Fruit fly (Drosophila melanogaster) whole organism, embryonic: ENCODE results near the gene CG17344.

Experiments
- Blimp-1 ChIP-seq: fragments of 200-800 bp; sonication (Bioruptor generic); optimal IDR thresholded peaks from 3 replicates; lab custom pipeline; 2018; ENCODE audit warnings: missing biosample characterization, missing genetic modification characterization, mild to moderate bottlenecking, moderate library complexity, missing genetic modification reagents
- CG12769 ChIP-seq: fragments of 200-800 bp; sonication (Bioruptor generic); optimal IDR thresholded peaks from 2 replicates; lab custom pipeline; 2019; ENCODE audit warnings: missing biosample characterization, mild to moderate bottlenecking, missing genetic modification characterization, moderate library complexity
- CG13424 ChIP-seq: fragments of 200-800 bp; sonication (Bioruptor generic); optimal IDR thresholded peaks from 2 replicates; lab custom pipeline; 2019; ENCODE audit warnings: missing biosample characterization, mild to moderate bottlenecking, missing genetic modification characterization, moderate library complexity
- CG13624 ChIP-seq: fragments of 200-800 bp; sonication (Bioruptor generic); optimal IDR thresholded peaks from 2 replicates; lab custom pipeline; 2016; ENCODE audit warnings: missing biosample characterization, missing genetic modification characterization
- CG15073 ChIP-seq: fragments of 200-800 bp; sonication (Bioruptor generic); optimal IDR thresholded peaks from 2 replicates; lab custom pipeline; 2016; ENCODE audit warnings: missing biosample characterization, missing genetic modification characterization
- CG2712 ChIP-seq: fragments of 200-800 bp; optimal IDR thresholded peaks from 3 replicates; lab custom pipeline; 2019; ENCODE audit warnings: missing biosample characterization, mild to moderate bottlenecking, missing genetic modification characterization, moderate library complexity
- CG32532 ChIP-seq: fragments of 200-800 bp; sonication (Bioruptor generic); IDR thresholded peaks from 2 replicates; pipeline ENCODE4 v1.3.6; 2022; ENCODE audit warnings: missing biosample characterization, missing genetic modification characterization
- CG3281 ChIP-seq: fragments of 200-800 bp; sonication (Bioruptor generic); optimal IDR thresholded peaks from 3 replicates; lab custom pipeline; 2017; ENCODE audit warnings: missing biosample characterization, mild to moderate bottlenecking, missing genetic modification characterization
- CG4404 ChIP-seq: fragments of 200-800 bp; sonication (Bioruptor generic); IDR thresholded peaks from 2 replicates; pipeline ENCODE4 v1.3.6; 2022; ENCODE audit warnings: missing biosample characterization, missing genetic modification characterization
- CG4424 ChIP-seq: fragments of 200-800 bp; sonication (Bioruptor generic); optimal IDR thresholded peaks from 3 replicates; lab custom pipeline; 2016; ENCODE audit warnings: missing biosample characterization, missing genetic modification characterization
- CG8388 ChIP-seq: fragments of 200-800 bp; sonication (Bioruptor generic); optimal IDR thresholded peaks from 2 replicates; lab custom pipeline; 2019; ENCODE audit warnings: missing biosample characterization, mild to moderate bottlenecking, missing genetic modification characterization, moderate library complexity
- CG9797 ChIP-seq: fragments of 200-800 bp; sonication (Bioruptor generic); optimal IDR thresholded peaks from 3 replicates; lab custom pipeline; 2018; ENCODE audit warnings: missing biosample characterization, mild to moderate bottlenecking, missing genetic modification characterization
- CrebB ChIP-seq: fragments of 200-800 bp; sonication (Bioruptor generic); optimal IDR thresholded peaks from 3 replicates; lab custom pipeline; 2018; ENCODE audit warnings: missing biosample characterization, mild to moderate bottlenecking, missing genetic modification characterization
- D19B ChIP-seq: fragments of 200-800 bp; sonication (Bioruptor generic); optimal IDR thresholded peaks from 2 replicates; lab custom pipeline; 2017; ENCODE audit warnings: missing biosample characterization, mild to moderate bottlenecking, missing genetic modification characterization
- Dip2 ChIP-seq: fragments of 200-800 bp; sonication (Bioruptor generic); IDR thresholded peaks from 2 replicates; pipeline ENCODE4 v1.3.6; 2022; ENCODE audit warnings: missing biosample characterization, missing genetic modification characterization
- Fer3 ChIP-seq: fragments of 200-800 bp; sonication (Bioruptor generic); optimal IDR thresholded peaks from 2 replicates; lab custom pipeline; 2018; ENCODE audit warnings: missing biosample characterization, mild to moderate bottlenecking, missing genetic modification characterization, moderate library complexity
- GATAe ChIP-seq: fragments of 200-800 bp; sonication (Bioruptor generic); conservative IDR thresholded peaks from 2 replicates; pipeline ENCODE4 v1.3.6; 2022; ENCODE audit warnings: missing biosample characterization, missing genetic modification characterization
- Hr3 ChIP-seq: fragments of 200-800 bp; sonication (Bioruptor generic); optimal IDR thresholded peaks from 3 replicates; lab custom pipeline; 2016; ENCODE audit warnings: missing biosample characterization, missing genetic modification characterization
- Hr39 ChIP-seq: fragments of >200 bp; optimal IDR thresholded peaks from 2 replicates; lab custom pipeline; 2017
- Hr51 ChIP-seq, 2 experiments: fragments of 200-800 bp; sonication (Bioruptor generic); optimal IDR thresholded peaks; 2 replicates in 1 of 2; 3 replicates in 1 of 2; lab custom pipeline; 2016 to 2018; ENCODE audit warnings: missing biosample characterization in 2 of 2, missing genetic modification characterization in 2 of 2, mild to moderate bottlenecking in 1 of 2, moderate library complexity in 1 of 2
- Kr ChIP-seq: fragments of 200-800 bp; sonication (Bioruptor generic); optimal IDR thresholded peaks from 2 replicates; lab custom pipeline; 2017; ENCODE audit warnings: missing biosample characterization, mild to moderate bottlenecking, missing genetic modification characterization
- Mad ChIP-seq: fragments of 200-800 bp; sonication (Bioruptor generic); optimal IDR thresholded peaks from 2 replicates; lab custom pipeline; 2016; ENCODE audit warnings: missing biosample characterization, missing genetic modification characterization
- Meics ChIP-seq: fragments of 200-800 bp; sonication (Bioruptor generic); optimal IDR thresholded peaks from 2 replicates; lab custom pipeline; 2017; ENCODE audit warnings: missing biosample characterization, mild to moderate bottlenecking, missing genetic modification characterization
- Nf-YB ChIP-seq: fragments of 200-800 bp; sonication (Bioruptor generic); optimal IDR thresholded peaks from 3 replicates; lab custom pipeline; 2019; ENCODE audit warnings: missing biosample characterization, mild to moderate bottlenecking, missing genetic modification characterization, moderate library complexity
- Ptx1 ChIP-seq: fragments of 200-800 bp; sonication (Bioruptor generic); IDR thresholded peaks from 2 replicates; pipeline ENCODE4 v1.3.6; 2022; ENCODE audit warnings: missing biosample characterization, missing genetic modification characterization
- Rfx ChIP-seq: fragments of 200-800 bp; sonication (Bioruptor generic); IDR thresholded peaks from 2 replicates; pipeline ENCODE4 v1.3.6; 2022; ENCODE audit warnings: missing biosample characterization, missing genetic modification characterization
- Sox102F ChIP-seq: fragments of 200-800 bp; sonication (Bioruptor generic); optimal IDR thresholded peaks from 2 replicates; lab custom pipeline; 2018; ENCODE audit warnings: missing biosample characterization, mild to moderate bottlenecking, missing genetic modification characterization, moderate library complexity
- Sry-β ChIP-seq: fragments of 200-800 bp; sonication (Bioruptor generic); optimal IDR thresholded peaks from 2 replicates; lab custom pipeline; 2018; ENCODE audit warnings: missing biosample characterization, mild to moderate bottlenecking, missing genetic modification characterization, moderate library complexity
- YL-1 ChIP-seq: fragments of 200-800 bp; sonication (Bioruptor generic); optimal IDR thresholded peaks from 3 replicates; lab custom pipeline; 2017; ENCODE audit warnings: missing biosample characterization, mild to moderate bottlenecking, missing genetic modification characterization
- ase ChIP-seq: fragments of 200-800 bp; sonication (Bioruptor generic); IDR thresholded peaks from 3 replicates; pipeline ENCODE4 v1.3.6; 2022; ENCODE audit warnings: missing biosample characterization, missing genetic modification characterization
- ash1 ChIP-seq: fragments of 200-800 bp; sonication (Bioruptor generic); optimal IDR thresholded peaks from 2 replicates; lab custom pipeline; 2018; ENCODE audit warnings: missing biosample characterization, mild to moderate bottlenecking, missing genetic modification characterization
- bab2 ChIP-seq: fragments of 200-800 bp; sonication (Bioruptor generic); optimal IDR thresholded peaks from 2 replicates; lab custom pipeline; 2016; ENCODE audit warnings: missing biosample characterization, missing genetic modification characterization
- cad ChIP-seq: fragments of >200 bp; optimal IDR thresholded peaks from 2 replicates; lab custom pipeline; 2017; ENCODE audit warnings: missing biosample characterization, missing genetic modification characterization
- chinmo ChIP-seq: fragments of 200-800 bp; sonication (Bioruptor generic); IDR thresholded peaks from 4 replicates; pipeline ENCODE4 v1.3.6; 2022; ENCODE audit warnings: missing biosample characterization, missing genetic modification characterization; ENCODE audit not compliant: partially characterized antibody
- ci ChIP-seq: fragments of 200-800 bp; sonication (Bioruptor generic); IDR thresholded peaks from 3 replicates; pipeline ENCODE4 v1.3.6; 2022; ENCODE audit warnings: missing biosample characterization, missing genetic modification characterization
- crol ChIP-seq: fragments of 200-800 bp; sonication (Bioruptor generic); IDR thresholded peaks from 2 replicates; pipeline ENCODE4 v1.3.6; 2022; ENCODE audit warnings: missing biosample characterization, missing genetic modification characterization
- disco-r ChIP-seq: fragments of 200-800 bp; sonication (Bioruptor generic); optimal IDR thresholded peaks from 2 replicates; lab custom pipeline; 2016; ENCODE audit warnings: missing biosample characterization, missing genetic modification characterization
- emc ChIP-seq: fragments of 200-800 bp; sonication (Bioruptor generic); optimal IDR thresholded peaks from 2 replicates; lab custom pipeline; 2016; ENCODE audit warnings: missing biosample characterization, missing genetic modification characterization
- gem ChIP-seq: fragments of 200-800 bp; sonication (Bioruptor generic); optimal IDR thresholded peaks from 2 replicates; lab custom pipeline; 2019; ENCODE audit warnings: missing biosample characterization, mild to moderate bottlenecking, missing genetic modification characterization, moderate library complexity
- insv ChIP-seq, 2 experiments: fragments of 200-800 bp; sonication (Bioruptor generic); optimal IDR thresholded peaks; 3 replicates each; lab custom pipeline; 2016 to 2018; ENCODE audit warnings: missing biosample characterization in 2 of 2, missing genetic modification characterization in 2 of 2
- luna ChIP-seq: fragments of 200-800 bp; sonication (Bioruptor generic); optimal IDR thresholded peaks from 2 replicates; lab custom pipeline; 2016; ENCODE audit warnings: missing biosample characterization, missing genetic modification characterization
- mld ChIP-seq: fragments of 200-800 bp; sonication (Bioruptor generic); IDR thresholded peaks from 3 replicates; pipeline ENCODE4 v1.3.6; 2022; ENCODE audit warnings: missing biosample characterization, missing genetic modification characterization; ENCODE audit not compliant: partially characterized antibody
- nerfin-2 ChIP-seq: fragments of 200-800 bp; sonication (Bioruptor generic); IDR thresholded peaks from 2 replicates; pipeline ENCODE4 v1.3.6; 2022; ENCODE audit warnings: missing biosample characterization, missing genetic modification characterization; ENCODE audit not compliant: partially characterized antibody
- odd ChIP-seq: fragments of 200-800 bp; sonication (Bioruptor generic); optimal IDR thresholded peaks from 2 replicates; lab custom pipeline; 2017; ENCODE audit warnings: missing biosample characterization, mild to moderate bottlenecking, missing genetic modification characterization
- phol ChIP-seq: fragments of 200-800 bp; sonication (Bioruptor generic); optimal IDR thresholded peaks from 3 replicates; lab custom pipeline; 2018; ENCODE audit warnings: missing biosample characterization, mild to moderate bottlenecking, missing genetic modification characterization, moderate library complexity
- pzg ChIP-seq: fragments of 200-800 bp; sonication (Bioruptor generic); optimal IDR thresholded peaks from 3 replicates; lab custom pipeline; 2018; ENCODE audit warnings: missing biosample characterization, mild to moderate bottlenecking, missing genetic modification characterization, moderate library complexity
- rib ChIP-seq: fragments of 200-800 bp; sonication (Bioruptor generic); IDR thresholded peaks from 2 replicates; pipeline ENCODE4 v1.3.6; 2022; ENCODE audit warnings: missing biosample characterization, missing genetic modification characterization
- sisA ChIP-seq: fragments of 200-800 bp; sonication (Bioruptor generic); IDR thresholded peaks from 2 replicates; pipeline ENCODE4 v1.3.6; 2022; ENCODE audit warnings: missing biosample characterization, missing genetic modification characterization
- sqz ChIP-seq: fragments of 200-800 bp; sonication (Bioruptor generic); optimal IDR thresholded peaks from 3 replicates; lab custom pipeline; 2018; ENCODE audit warnings: missing biosample characterization, mild to moderate bottlenecking, missing genetic modification characterization
- zen ChIP-seq: fragments of 200-800 bp; sonication (Bioruptor generic); optimal IDR thresholded peaks from 3 replicates; lab custom pipeline; 2018; ENCODE audit warnings: missing biosample characterization, mild to moderate bottlenecking, missing genetic modification characterization, moderate library complexity

The CG17344 gene

dm6 chr2L:19135955-19136677 is 34.3 kb downstream of the CG17344 start (continued):
- TF ChIP-seq Mad (GFP tag; lab: Kevin White, UChicago) (no peak), YL-1 (no peak), CG8388 (peak; percentile 35), sqz (no peak), Rfx (GFP tag; lab: Robert Waterston, UW) (no peak), Sry-β (GFP tag; lab: Kevin White, UChicago) (no peak), Sox102F (peak; percentile 30), CG2712 (tag; lab: Kevin White, UChicago) (peak; percentile 50), Fer3 (tag; lab: Kevin White, UChicago) (no peak), cad (GFP tag; lab: Kevin White, UChicago) (no peak), pzg (no peak), ci (no peak), luna (GFP tag; lab: Kevin White, UChicago) (no peak), CG9797 (GFP tag; lab: Kevin White, UChicago) (no peak), Hr3 (GFP tag; lab: Kevin White, UChicago) (no peak), insv (GFP tag; optimal IDR thresholded peaks at IDR 0.05; lab: Kevin White, UChicago) (no peak), CG32532 (GFP tag; lab: Robert Waterston, UW) (no peak), Kr (no peak), sisA (no peak), nerfin-2 (GFP tag; lab: Robert Waterston, UW) (no peak), rib (GFP tag; lab: Robert Waterston, UW) (0 out of 2 replicates have a peak, but pooled peaks have one; percentile 19), GATAe (GFP tag; lab: Robert Waterston, UW) (no peak), Nf-YB (GFP tag; lab: Kevin White, UChicago) (no peak), Blimp-1 (GFP tag; lab: Kevin White, UChicago) (peak; percentile 28), phol (tag; lab: Kevin White, UChicago) (peak; percentile 24), gem (tag; lab: Kevin White, UChicago) (peak; percentile 54), CG13424 (peak; percentile 4), ase (GFP tag; lab: Robert Waterston, UW) (no peak), odd (GFP tag; lab: Kevin White, UChicago) (no peak), Meics (GFP tag; lab: Kevin White, UChicago) (peak; percentile 20), Hr51 (GFP tag; optimal IDR thresholded peaks at IDR 0.05; lab: Kevin White, UChicago) (peak in 1 of 2 experiments; percentile 37), Ptx1 (GFP tag; lab: Robert Waterston, UW) (peak; percentile 13; the same call in 1 of the 2 replicates), Hr39 (lab: Kevin White, UChicago) (no peak), Dip2 (no peak), CG4424 (GFP tag; lab: Kevin White, UChicago) (no peak), CG12769 (tag; lab: Kevin White, UChicago) (no peak), bab2 (no peak), D19B (GFP tag; lab: Kevin White, UChicago) (no peak), CrebB (no peak), CG4404 (GFP tag; lab: Robert Waterston, UW) (no peak), crol (GFP tag; lab: Robert Waterston, UW) (peak; percentile 58), mld (GFP tag; lab: Robert Waterston, UW) (no peak), CG3281 (GFP tag; lab: Kevin White, UChicago) (no peak), ash1 (GFP tag; lab: Kevin White, UChicago) (no peak), emc (GFP tag; lab: Kevin White, UChicago) (no peak), chinmo (GFP tag; lab: Robert Waterston, UW) (no peak), zen (tag; lab: Kevin White, UChicago) (no peak), CG13624 (no peak), disco-r (GFP tag; lab: Kevin White, UChicago) (no peak), CG15073 (no peak)
